Worm (Caenorhabditis elegans) whole organism, late embryonic: ENCODE measurements around the gene nhr-123.

Experiments used
- ceh-45 ChIP-seq: fragments of 200-800 bp; sonication (Bioruptor generic); IDR thresholded peaks from 2 replicates; pipeline ENCODE4 v1.3.6; 2022; ENCODE audit warnings: missing genetic modification reagents, missing genetic modification characterization, missing compliant biosample characterization
- che-1 ChIP-seq: sonication (generic microtip); optimal IDR thresholded peaks from 2 replicates; lab custom pipeline; 2016; ENCODE audit warnings: mild to moderate bottlenecking, missing genetic modification characterization, missing compliant biosample characterization
- zip-5 ChIP-seq: sonication (generic microtip); optimal IDR thresholded peaks from 2 replicates; lab custom pipeline; 2016; ENCODE audit warnings: missing genetic modification characterization, missing compliant biosample characterization

ce11 chrV:403028-403427, 48.2 kb upstream of the nhr-123 start, which contains the start of gene srh-62:
- TF ChIP-seq che-1 (tag; lab: Kevin White, UChicago) (no peak), ceh-45 (no peak), zip-5 (tag; lab: Kevin White, UChicago) (no peak)
